Fruit fly (Drosophila melanogaster): ENCODE data around the gene Marcal1.

The Marcal1 gene

DNA sequence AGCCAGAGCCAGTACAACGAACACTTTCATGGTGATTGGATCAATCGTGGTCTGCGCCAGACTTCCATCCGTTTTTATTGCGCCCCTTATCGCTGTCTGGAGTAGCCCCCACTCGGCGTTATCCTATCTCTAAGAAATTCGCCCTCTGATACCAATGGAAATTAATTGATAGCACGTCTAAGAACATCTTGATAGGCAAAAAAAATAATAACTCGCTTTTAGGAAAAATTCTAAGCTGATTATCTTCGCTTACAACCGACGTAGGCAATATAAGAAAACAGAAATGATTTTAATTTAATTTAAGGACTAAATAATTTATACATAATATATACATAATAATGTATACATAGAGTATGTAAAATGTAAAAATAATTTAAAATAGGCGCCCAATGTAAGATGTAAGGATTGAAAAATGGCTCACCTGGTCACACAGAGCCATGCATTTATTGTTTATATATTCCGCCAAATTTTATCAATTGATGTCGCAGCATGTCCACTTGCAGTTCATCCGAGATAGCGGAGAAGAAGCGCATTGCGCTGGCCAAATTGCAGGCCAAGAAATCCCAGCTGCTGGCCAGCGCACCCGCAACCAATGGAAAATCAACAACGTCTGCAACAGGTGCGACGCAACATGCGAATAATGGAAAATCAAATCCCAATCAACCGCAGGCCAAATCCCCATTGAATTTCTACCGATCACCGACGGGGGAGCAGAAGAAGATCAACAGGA lies at the start of gene Marcal1, which contains the start of gene Jon25Bi:
Gene Marcal1, plus strand, starts transcription at position 416 of the 730 bp plus-strand sequence.
Gene Jon25Bi, minus strand, starts transcription at position 51 of the 730 bp plus-strand sequence.
- no peak for TF ChIP-seq so (GFP tag; IDR thresholded peaks at IDR 0.05)
- no peak for TF ChIP-seq CG11398 (GFP tag; optimal IDR thresholded peaks at IDR 0.05)
- peak; percentile 43 for TF ChIP-seq CG9797 (GFP tag; optimal IDR thresholded peaks at IDR 0.05)
- TF ChIP-seq MBD-R2 (GFP tag; IDR thresholded peaks at IDR 0.05) = peak; percentile 80
- 0 out of 3 replicates have a peak, but pooled peaks have one; percentile 26 for TF ChIP-seq CG34224 (GFP tag; IDR thresholded peaks at IDR 0.05; ENCODE audit: partially characterized antibody)
- peak; percentile 44 for TF ChIP-seq grn (GFP tag; optimal IDR thresholded peaks at IDR 0.05)
- TF ChIP-seq Adf1 (GFP tag; IDR thresholded peaks at IDR 0.05) = no peak
- no peak for TF ChIP-seq nom (GFP tag; optimal IDR thresholded peaks at IDR 0.05)
- no peak for TF ChIP-seq btn (GFP tag; optimal IDR thresholded peaks at IDR 0.05)
- TF ChIP-seq CG31224 (GFP tag; IDR thresholded peaks at IDR 0.05) = no peak
- TF ChIP-seq gfzf (GFP tag; optimal IDR thresholded peaks at IDR 0.05) = peak; percentile 36
- TF ChIP-seq Hsf (GFP tag; optimal IDR thresholded peaks at IDR 0.05) = no peak
- TF ChIP-seq Med (GFP tag) = no peak
- peak; percentile 4 for TF ChIP-seq YL-1 (GFP tag; optimal IDR thresholded peaks at IDR 0.05)
- TF ChIP-seq Gug (GFP tag; IDR thresholded peaks at IDR 0.05) = no peak
- TF ChIP-seq Elba2 (GFP tag; optimal IDR thresholded peaks at IDR 0.05) = no peak
- no peak for TF ChIP-seq Nf-YB (GFP tag; optimal IDR thresholded peaks at IDR 0.05)
- no peak for TF ChIP-seq CG3838 (GFP tag; optimal IDR thresholded peaks at IDR 0.05)
- TF ChIP-seq stwl (tag; optimal IDR thresholded peaks at IDR 0.05) = peak; percentile 55
- peak; percentile 75 for TF ChIP-seq scrt (GFP tag; optimal IDR thresholded peaks at IDR 0.05)
- no peak for TF ChIP-seq D19A (tag; optimal IDR thresholded peaks at IDR 0.05)
- peak; percentile 21 for TF ChIP-seq pzg (GFP tag; optimal IDR thresholded peaks at IDR 0.05)
- TF ChIP-seq CTCF (GFP tag; optimal IDR thresholded peaks at IDR 0.05) = peak; percentile 34
- no peak for TF ChIP-seq CG14965 (GFP tag; optimal IDR thresholded peaks at IDR 0.05; ENCODE audit: borderline replicate concordance)
- no peak for TF ChIP-seq nmo (GFP tag; optimal IDR thresholded peaks at IDR 0.05)
- peak; percentile 50; the same call in 1 of the 2 replicates for TF ChIP-seq amos (GFP tag; IDR thresholded peaks at IDR 0.05; ENCODE audit: partially characterized antibody)
- TF ChIP-seq CkIIα-i1 (GFP tag; IDR thresholded peaks at IDR 0.05) = no peak
- peak; percentile 50 for TF ChIP-seq kah (GFP tag; optimal IDR thresholded peaks at IDR 0.05)
- TF ChIP-seq Bgb (GFP tag; IDR thresholded peaks at IDR 0.05; ENCODE audit: partially characterized antibody) = peak; percentile 29; the same call in 1 of the 2 replicates
- TF ChIP-seq sisA (GFP tag; IDR thresholded peaks at IDR 0.05) = no peak
- peak in 1 of 2 experiments; percentile 65 for TF ChIP-seq crp (GFP tag; optimal IDR thresholded peaks at IDR 0.05)
- no peak for TF ChIP-seq ERR (GFP tag; optimal IDR thresholded peaks at IDR 0.05)
- no peak for TF ChIP-seq dysf (GFP tag; IDR thresholded peaks at IDR 0.05)
- TF ChIP-seq CG4820 (GFP tag; optimal IDR thresholded peaks at IDR 0.05) = no peak
- TF ChIP-seq Dp (GFP tag; optimal IDR thresholded peaks at IDR 0.05) = peak; percentile 61
- TF ChIP-seq exex (tag; optimal IDR thresholded peaks at IDR 0.05) = peak; percentile 71
- no peak for TF ChIP-seq Six4 (GFP tag; optimal IDR thresholded peaks at IDR 0.05)
- no peak for TF ChIP-seq HHEX (GFP tag; optimal IDR thresholded peaks at IDR 0.05)
- peak; percentile 82 for TF ChIP-seq E2f2 (GFP tag; IDR thresholded peaks at IDR 0.05)
- TF ChIP-seq Sox100B (GFP tag; optimal IDR thresholded peaks at IDR 0.05) = no peak
- TF ChIP-seq MESR4 (GFP tag; optimal IDR thresholded peaks at IDR 0.05) = peak; percentile 0
- no peak for TF ChIP-seq CG15601 (tag; optimal IDR thresholded peaks at IDR 0.05)
- TF ChIP-seq ttk (GFP tag; IDR thresholded peaks at IDR 0.05) = no peak
- TF ChIP-seq chinmo (GFP tag; IDR thresholded peaks at IDR 0.05; ENCODE audit: partially characterized antibody) = 0 out of 4 replicates have a peak, but pooled peaks have one; percentile 35
- no peak for TF ChIP-seq CG7745 (tag; optimal IDR thresholded peaks at IDR 0.05)
- TF ChIP-seq HLHmδ (GFP tag; optimal IDR thresholded peaks at IDR 0.05) = no peak

Data from whole organism, embryonic.